Worm (Caenorhabditis elegans): Measurements from ENCODE around the gene F10C1.1.

ce11 chrII:5777372-5777771 is 3.3 kb downstream of the F10C1.1 start:
- TF ChIP-seq dao-5 (tag; optimal IDR thresholded peaks at IDR 0.05) = no peak
- TF ChIP-seq him-1 (tag; optimal IDR thresholded peaks at IDR 0.05) = no peak

Measured in whole organism, L4/young adult.